Worm (Caenorhabditis elegans) whole organism, young adult: ENCODE results near the gene fbxa-141.
A peak's percentile ranks its signal among the peaks of the same experiment; 100 is the strongest.

Experiments used
- B0336.3 ChIP-seq: fragments of 200-800 bp; sonication (Bioruptor generic); IDR thresholded peaks from 2 replicates; pipeline ENCODE4 v1.3.6; 2022; ENCODE audit warnings: missing genetic modification characterization, missing compliant biosample characterization
- C06A6.2 ChIP-seq: fragments of 200-800 bp; sonication (Bioruptor generic); conservative IDR thresholded peaks from 2 replicates; pipeline ENCODE4 v1.3.6; 2022; ENCODE audit warnings: missing genetic modification characterization, missing compliant biosample characterization
- D2030.7 ChIP-seq: fragments of 200-800 bp; sonication (Bioruptor generic); IDR thresholded peaks from 2 replicates; pipeline ENCODE4 v1.3.6; 2022; ENCODE audit warnings: missing genetic modification reagents, missing genetic modification characterization, missing compliant biosample characterization
- F10E7.11 ChIP-seq: sonication (generic microtip); optimal IDR thresholded peaks from 2 replicates; lab custom pipeline; 2017; ENCODE audit warnings: mild to moderate bottlenecking, missing genetic modification characterization, moderate library complexity, missing compliant biosample characterization
- F37B4.10 ChIP-seq: fragments of 200-800 bp; sonication (Bioruptor generic); IDR thresholded peaks from 2 replicates; pipeline ENCODE4 v1.3.6; 2022; ENCODE audit warnings: missing genetic modification characterization, missing compliant biosample characterization
- Y95B8A.8 ChIP-seq: fragments of 200-800 bp; sonication (Bioruptor generic); IDR thresholded peaks from 2 replicates; pipeline ENCODE4 v1.3.6; 2022; ENCODE audit warnings: missing genetic modification reagents, missing genetic modification characterization, missing compliant biosample characterization
- ZK185.1 ChIP-seq: sonication (generic microtip); optimal IDR thresholded peaks from 2 replicates; lab custom pipeline; 2016; ENCODE audit warnings: mild to moderate bottlenecking, missing genetic modification characterization, missing compliant biosample characterization; ENCODE audit not compliant: poor library complexity, severe bottlenecking
- aptf-2 ChIP-seq: fragments of 200-800 bp; sonication (Bioruptor generic); conservative IDR thresholded peaks from 2 replicates; pipeline ENCODE4 v1.3.6; 2022; ENCODE audit warnings: missing genetic modification reagents, missing genetic modification characterization, missing compliant biosample characterization
- aptf-3 ChIP-seq: fragments of 200-800 bp; sonication (Bioruptor generic); IDR thresholded peaks from 2 replicates; pipeline ENCODE4 v1.3.6; 2022; ENCODE audit warnings: missing genetic modification characterization, missing compliant biosample characterization
- atf-7 ChIP-seq: sonication (generic microtip); optimal IDR thresholded peaks from 2 replicates; lab custom pipeline; 2017; ENCODE audit warnings: mild to moderate bottlenecking, missing genetic modification characterization, missing compliant biosample characterization
- athp-1 ChIP-seq: sonication (generic microtip); optimal IDR thresholded peaks from 2 replicates; lab custom pipeline; 2017; ENCODE audit warnings: mild to moderate bottlenecking, missing genetic modification characterization, missing compliant biosample characterization
- bed-1 ChIP-seq: fragments of 200-800 bp; sonication (Bioruptor generic); IDR thresholded peaks from 2 replicates; pipeline ENCODE4 v1.3.6; 2022; ENCODE audit warnings: missing genetic modification reagents, missing genetic modification characterization, missing compliant biosample characterization
- ccch-3 ChIP-seq: fragments of 200-800 bp; sonication (Bioruptor generic); optimal IDR thresholded peaks from 2 replicates; lab custom pipeline; 2018; ENCODE audit warnings: mild to moderate bottlenecking, missing genetic modification characterization, missing compliant biosample characterization
- ceh-40 ChIP-seq: fragments of 200-800 bp; sonication (Bioruptor generic); IDR thresholded peaks from 2 replicates; pipeline ENCODE4 v1.3.6; 2022; ENCODE audit warnings: missing genetic modification characterization, missing compliant biosample characterization
- ceh-79 ChIP-seq: sonication (generic microtip); optimal IDR thresholded peaks from 2 replicates; lab custom pipeline; 2017; ENCODE audit warnings: mild to moderate bottlenecking, missing genetic modification characterization, missing compliant biosample characterization
- dpff-1 ChIP-seq: sonication (generic microtip); optimal IDR thresholded peaks from 2 replicates; lab custom pipeline; 2017; ENCODE audit warnings: mild to moderate bottlenecking, missing genetic modification characterization, missing compliant biosample characterization
- egl-44 ChIP-seq: fragments of 200-800 bp; sonication (Bioruptor generic); IDR thresholded peaks from 2 replicates; pipeline ENCODE4 v1.3.6; 2022; ENCODE audit warnings: missing genetic modification reagents, missing genetic modification characterization, missing compliant biosample characterization
- egrh-3 ChIP-seq: fragments of 200-800 bp; sonication (Bioruptor generic); IDR thresholded peaks from 2 replicates; pipeline ENCODE4 v1.3.6; 2022; ENCODE audit warnings: missing genetic modification reagents, missing genetic modification characterization, missing compliant biosample characterization
- ekl-4 ChIP-seq: fragments of 200-800 bp; sonication (Bioruptor generic); IDR thresholded peaks from 2 replicates; pipeline ENCODE4 v1.3.6; 2022; ENCODE audit warnings: missing genetic modification reagents, missing genetic modification characterization, missing compliant biosample characterization
- him-1 ChIP-seq: sonication (generic microtip); optimal IDR thresholded peaks from 2 replicates; lab custom pipeline; 2016; ENCODE audit warnings: missing genotype, missing genetic modification reagents, missing genetic modification characterization, missing compliant biosample characterization
- hlh-26 ChIP-seq: fragments of 200-800 bp; sonication (Bioruptor generic); conservative IDR thresholded peaks from 2 replicates; pipeline ENCODE4 v1.3.6; 2022; ENCODE audit warnings: missing genetic modification reagents, missing genetic modification characterization, missing compliant biosample characterization
- hmg-1.2 ChIP-seq: fragments of 200-800 bp; sonication (Bioruptor generic); IDR thresholded peaks from 2 replicates; pipeline ENCODE4 v1.3.6; 2022; ENCODE audit warnings: missing genetic modification reagents, missing genetic modification characterization, missing compliant biosample characterization
- lin-35 ChIP-seq, 3 experiments: fragments of 150-350 bp in 2 of 3; sonication (generic microtip) in 1 of 3; optimal IDR thresholded peaks; 2 replicates each; lab custom pipeline; 2014 to 2018; ENCODE audit warnings: missing biosample characterization in 3 of 3, missing genetic modification characterization in 3 of 3, missing genetic modification reagents in 3 of 3
- lin-54 ChIP-seq: fragments of 200-800 bp; sonication (Bioruptor generic); optimal IDR thresholded peaks from 2 replicates; lab custom pipeline; 2018; ENCODE audit warnings: mild to moderate bottlenecking, missing genetic modification characterization, missing compliant biosample characterization
- madf-8 ChIP-seq: fragments of 200-800 bp; sonication (Bioruptor generic); conservative IDR thresholded peaks from 2 replicates; pipeline ENCODE4 v1.3.6; 2022; ENCODE audit warnings: missing genetic modification reagents, missing genetic modification characterization, missing compliant biosample characterization
- mes-4 ChIP-seq: sonication (generic microtip); optimal IDR thresholded peaks from 2 replicates; lab custom pipeline; 2016; ENCODE audit warnings: missing genotype, missing genetic modification characterization, missing compliant biosample characterization
- nhr-179 ChIP-seq: sonication (generic microtip); optimal IDR thresholded peaks from 2 replicates; lab custom pipeline; 2016; ENCODE audit warnings: mild to moderate bottlenecking, missing genetic modification characterization, missing compliant biosample characterization
- nhr-27 ChIP-seq: fragments of 200-800 bp; sonication (Bioruptor generic); optimal IDR thresholded peaks from 2 replicates; lab custom pipeline; 2018; ENCODE audit warnings: mild to moderate bottlenecking, missing genetic modification characterization, moderate library complexity, missing compliant biosample characterization
- nhr-80 ChIP-seq: sonication (generic microtip); optimal IDR thresholded peaks from 2 replicates; lab custom pipeline; 2016; ENCODE audit warnings: missing genetic modification characterization, missing compliant biosample characterization
- nhr-90 ChIP-seq: sonication (generic microtip); optimal IDR thresholded peaks from 2 replicates; lab custom pipeline; 2016; ENCODE audit warnings: missing genotype, mild to moderate bottlenecking, missing genetic modification characterization, missing compliant biosample characterization
- sea-2 ChIP-seq: fragments of 200-800 bp; sonication (Bioruptor generic); IDR thresholded peaks from 2 replicates; pipeline ENCODE4 v1.3.6; 2022; ENCODE audit warnings: missing genetic modification characterization, missing compliant biosample characterization
- snpc-4 ChIP-seq, 5 experiments: fragments of 150-350 bp in 1 of 5; sonication (generic microtip) in 4 of 5; optimal IDR thresholded peaks; 2 replicates each; lab custom pipeline; 2014 to 2018; ENCODE audit warnings: missing genetic modification characterization in 5 of 5, missing biosample characterization in 3 of 5, antibody characterized with exemption in 2 of 5, mild to moderate bottlenecking in 2 of 5, missing compliant biosample characterization in 2 of 5, missing genotype in 2 of 5, moderate library complexity in 2 of 5, missing genetic modification reagents in 1 of 5
- somi-1 ChIP-seq: fragments of 200-800 bp; sonication (Bioruptor generic); optimal IDR thresholded peaks from 2 replicates; lab custom pipeline; 2018; ENCODE audit warnings: mild to moderate bottlenecking, missing genetic modification characterization, missing compliant biosample characterization
- unc-130 ChIP-seq: sonication (generic microtip); optimal IDR thresholded peaks from 2 replicates; lab custom pipeline; 2016; ENCODE audit warnings: missing genetic modification reagents, missing genetic modification characterization, missing compliant biosample characterization
- zfh-2 ChIP-seq: fragments of 200-800 bp; sonication (Bioruptor generic); conservative IDR thresholded peaks from 2 replicates; pipeline ENCODE4 v1.3.6; 2022; ENCODE audit warnings: missing genetic modification reagents, missing genetic modification characterization, missing compliant biosample characterization
- ztf-18 ChIP-seq: sonication (generic microtip); optimal IDR thresholded peaks from 2 replicates; lab custom pipeline; 2016; ENCODE audit warnings: missing genotype, mild to moderate bottlenecking, missing genetic modification characterization, missing compliant biosample characterization
- ztf-25 ChIP-seq: fragments of 200-800 bp; sonication (Bioruptor generic); IDR thresholded peaks from 2 replicates; pipeline ENCODE4 v1.3.6; 2022; ENCODE audit warnings: missing genetic modification reagents, missing genetic modification characterization, missing compliant biosample characterization
- ztf-3 ChIP-seq: fragments of 200-800 bp; sonication (Bioruptor generic); optimal IDR thresholded peaks from 2 replicates; lab custom pipeline; 2018; ENCODE audit warnings: mild to moderate bottlenecking, missing genetic modification characterization, missing compliant biosample characterization

Gene fbxa-141

DNA sequence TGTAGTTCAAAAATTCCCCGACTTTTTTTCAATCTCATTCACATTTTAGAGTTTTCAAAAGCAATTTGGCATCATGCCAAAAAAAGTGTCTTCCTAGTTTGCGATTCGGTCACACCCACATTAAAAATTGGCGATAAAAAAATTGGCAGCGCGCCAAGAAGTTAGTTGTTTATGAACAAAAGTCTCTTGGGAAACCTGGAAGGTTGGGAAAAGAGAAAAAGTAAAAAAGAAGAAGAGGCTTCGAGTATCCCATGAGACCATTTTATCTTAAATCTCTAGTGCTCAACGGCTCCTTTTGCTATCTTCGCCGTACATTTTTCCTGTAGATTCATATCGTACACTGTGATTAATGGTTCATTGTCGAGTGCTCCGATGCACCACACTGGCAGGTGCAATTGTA lies 24.9 kb downstream of the fbxa-141 start:
- no peak for TF ChIP-seq ztf-3 (GFP tag; lab: Kevin White, UChicago)
- no peak for TF ChIP-seq F10E7.11
- no peak for TF ChIP-seq nhr-80
- no peak for TF ChIP-seq athp-1 (tag; lab: Kevin White, UChicago)
- no peak for TF ChIP-seq Y95B8A.8 (GFP tag; lab: Robert Waterston, UW)
- TF ChIP-seq ZK185.1 (tag; lab: Kevin White, UChicago): no peak
- no peak for TF ChIP-seq him-1

DNA sequence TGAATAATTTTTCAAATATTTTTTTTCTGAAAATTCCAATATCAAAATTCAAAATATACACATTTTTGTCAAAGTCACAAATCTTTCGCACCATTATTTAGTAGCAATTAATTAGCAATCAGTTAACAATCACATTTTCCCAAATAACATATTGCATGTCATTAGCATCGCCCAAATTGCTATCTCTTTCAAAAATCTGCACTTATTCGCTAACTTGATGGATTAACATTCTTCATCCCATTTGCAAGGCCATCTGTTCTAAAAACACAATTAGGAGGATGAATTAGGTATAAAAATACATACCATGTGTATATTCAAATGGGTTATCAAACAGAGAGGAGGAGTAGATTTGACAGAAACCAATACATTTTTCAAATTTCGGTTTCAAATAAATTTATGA lies 25.4 kb downstream of the fbxa-141 start:
- no peak for TF ChIP-seq atf-7 (tag; lab: Kevin White, UChicago)
- no peak for TF ChIP-seq B0336.3 (GFP tag; lab: Robert Waterston, UW)
- no peak for TF ChIP-seq somi-1 (GFP tag; lab: Kevin White, UChicago)
- no peak for TF ChIP-seq ztf-18 (tag; lab: Kevin White, UChicago)
- TF ChIP-seq ccch-3 (GFP tag; lab: Kevin White, UChicago): no peak
- no peak for TF ChIP-seq lin-35 (GFP tag; optimal IDR thresholded peaks at IDR 0.05; lab: Kevin White, UChicago)
- no peak for TF ChIP-seq hmg-1.2
- no peak for TF ChIP-seq ceh-79 (tag; lab: Kevin White, UChicago)
- no peak for TF ChIP-seq nhr-27
- TF ChIP-seq ceh-40 (GFP tag; lab: Robert Waterston, UW): no peak
- TF ChIP-seq lin-54: no peak
- TF ChIP-seq bed-1: no peak
- no peak for TF ChIP-seq mes-4 (tag; lab: Kevin White, UChicago)
- no peak for TF ChIP-seq ekl-4
- TF ChIP-seq nhr-179: no peak
- no peak for TF ChIP-seq aptf-3
- TF ChIP-seq sea-2 (GFP tag; lab: Robert Waterston, UW): no peak
- no peak for TF ChIP-seq unc-130 (GFP tag; lab: Kevin White, UChicago)
- no peak for TF ChIP-seq him-1

DNA sequence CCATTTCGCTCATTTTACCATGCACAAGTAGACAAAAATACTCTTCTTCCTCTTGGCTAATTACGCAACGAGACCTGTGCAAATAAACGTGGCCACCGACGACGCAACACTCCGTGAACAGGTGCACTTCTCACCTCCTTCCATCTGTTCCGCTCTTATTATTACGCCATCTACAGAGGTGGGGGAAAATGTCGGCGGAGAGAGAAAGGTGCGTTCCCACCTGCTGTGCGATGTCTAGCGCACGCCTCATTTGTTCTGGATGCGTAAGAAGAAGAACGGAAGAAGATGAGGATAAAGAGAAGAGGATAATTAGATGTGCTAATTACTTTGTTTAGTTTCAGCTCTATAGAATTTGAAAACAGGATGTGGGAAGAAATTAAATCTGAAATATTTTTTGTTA lies 26.2 kb downstream of the fbxa-141 start:
- TF ChIP-seq F37B4.10 (GFP tag; lab: Robert Waterston, UW) (no peak), hlh-26 (GFP tag; lab: Robert Waterston, UW) (no peak), dpff-1 (no peak)

DNA sequence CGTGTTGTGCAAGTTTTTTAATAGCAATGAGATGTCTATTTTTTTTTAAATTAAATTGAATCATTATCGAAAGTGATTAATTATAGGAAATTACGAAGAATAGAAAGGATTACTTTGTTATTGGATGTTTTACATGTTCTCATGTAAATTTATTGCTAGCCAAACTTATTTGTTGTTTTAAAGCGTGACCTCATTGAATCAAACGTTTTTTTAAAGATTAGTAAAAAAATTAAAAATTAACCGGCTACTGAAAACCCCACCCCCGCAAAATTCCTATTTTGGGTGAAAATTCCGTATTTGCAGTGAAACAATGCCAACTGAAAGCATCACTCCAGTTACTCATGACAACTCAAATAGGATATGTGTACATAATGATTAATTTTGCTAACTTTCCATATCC lies 27.9 kb downstream of the fbxa-141 start, which contains the start of gene M163.8:
Gene M163.8 (plus strand): TSS at position 301 of the 400 bp plus-strand sequence.
- TF ChIP-seq madf-8 (GFP tag; lab: Robert Waterston, UW): no peak
- no peak for TF ChIP-seq C06A6.2 (GFP tag; lab: Robert Waterston, UW)
- no peak for TF ChIP-seq egl-44 (GFP tag; lab: Robert Waterston, UW)
- TF ChIP-seq ztf-25: no peak
- no peak for TF ChIP-seq aptf-2 (GFP tag; lab: Robert Waterston, UW)
- TF ChIP-seq D2030.7 (GFP tag; lab: Robert Waterston, UW): no peak

DNA sequence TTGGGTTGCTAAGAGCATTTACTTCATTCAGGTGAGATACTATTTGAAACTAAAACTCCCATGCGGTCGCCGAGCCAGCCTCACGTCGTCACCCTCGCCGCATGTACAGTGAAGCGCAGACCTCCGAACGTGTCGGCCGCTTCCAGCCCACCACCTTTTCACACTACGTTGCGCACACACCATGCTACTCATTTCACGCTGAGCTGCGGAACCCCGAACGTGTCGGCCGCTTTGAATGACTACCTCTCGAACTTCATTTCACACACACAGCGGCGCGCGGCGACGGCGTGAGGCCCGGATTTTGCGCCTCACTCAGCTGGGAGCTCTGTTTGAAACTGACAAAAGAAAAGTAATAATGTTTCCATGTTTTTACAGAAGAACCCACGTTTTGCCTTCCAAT lies 31.1 kb downstream of the fbxa-141 start:
- TF ChIP-seq snpc-4 (GFP tag; optimal IDR thresholded peaks at IDR 0.05; lab: Kevin White, UChicago) (no peak), snpc-4 (tag; optimal IDR thresholded peaks at IDR 0.05; lab: Kevin White, UChicago) (peak in 3 of 4 experiments; percentile 32 to 88 (median 82)), zfh-2 (peak; percentile 78), egrh-3 (GFP tag; lab: Robert Waterston, UW) (peak; percentile 50; the same call in 1 of the 2 replicates), nhr-90 (tag; lab: Kevin White, UChicago) (no peak)
